Fruit fly (Drosophila melanogaster) whole organism, prepupa: ENCODE data around the gene NPFR.

Source experiments
- Blimp-1 ChIP-seq: fragments of 200-800 bp; sonication (Bioruptor generic); optimal IDR thresholded peaks from 3 replicates; lab custom pipeline; 2017; ENCODE audit warnings: missing biosample characterization, missing genetic modification characterization, mild to moderate bottlenecking, moderate library complexity, missing genetic modification reagents
- CG10631 ChIP-seq: fragments of 200-800 bp; sonication (Bioruptor generic); optimal IDR thresholded peaks from 2 replicates; lab custom pipeline; 2016; ENCODE audit warnings: missing biosample characterization, missing genetic modification characterization
- CG10669 ChIP-seq: fragments of 200-800 bp; sonication (Bioruptor generic); optimal IDR thresholded peaks from 3 replicates; lab custom pipeline; 2018; ENCODE audit warnings: missing biosample characterization, mild to moderate bottlenecking, missing genetic modification characterization, moderate library complexity
- CG11762 ChIP-seq: fragments of 200-800 bp; sonication (Bioruptor generic); optimal IDR thresholded peaks from 3 replicates; lab custom pipeline; 2016; ENCODE audit warnings: missing biosample characterization, missing genetic modification characterization; ENCODE audit not compliant: insufficient read depth
- CG11902 ChIP-seq: fragments of 200-800 bp; sonication (Bioruptor generic); optimal IDR thresholded peaks from 3 replicates; lab custom pipeline; 2016; ENCODE audit warnings: missing biosample characterization, missing genetic modification characterization
- CG15336 ChIP-seq: fragments of 200-800 bp; sonication (Bioruptor generic); IDR thresholded peaks from 2 replicates; pipeline ENCODE4 v1.3.6; 2022; ENCODE audit warnings: missing biosample characterization, missing genetic modification characterization
- CG3032 ChIP-seq: fragments of 200-800 bp; optimal IDR thresholded peaks from 2 replicates; lab custom pipeline; 2019; ENCODE audit warnings: missing biosample characterization, mild to moderate bottlenecking, missing genetic modification characterization, moderate library complexity
- CG31627 ChIP-seq: fragments of 200-800 bp; sonication (Bioruptor generic); optimal IDR thresholded peaks from 3 replicates; lab custom pipeline; 2016; ENCODE audit warnings: missing biosample characterization, missing genetic modification characterization
- CG32006 ChIP-seq: fragments of 200-800 bp; sonication (Bioruptor generic); optimal IDR thresholded peaks from 3 replicates; lab custom pipeline; 2017; ENCODE audit warnings: missing biosample characterization, mild to moderate bottlenecking, missing genetic modification characterization
- CG34406 ChIP-seq: fragments of 200-800 bp; sonication (Bioruptor generic); optimal IDR thresholded peaks from 3 replicates; lab custom pipeline; 2016; ENCODE audit warnings: missing biosample characterization, missing genetic modification characterization
- CG3919 ChIP-seq: fragments of 200-800 bp; sonication (Bioruptor generic); optimal IDR thresholded peaks from 3 replicates; lab custom pipeline; 2016; ENCODE audit warnings: missing biosample characterization, missing genetic modification characterization
- CG4318 ChIP-seq: fragments of 200-800 bp; sonication (Bioruptor generic); optimal IDR thresholded peaks from 3 replicates; lab custom pipeline; 2017; ENCODE audit warnings: missing biosample characterization, mild to moderate bottlenecking, missing genetic modification characterization
- CG6163 ChIP-seq: fragments of 200-800 bp; sonication (Bioruptor generic); IDR thresholded peaks from 3 replicates; pipeline ENCODE4 v1.3.6; 2022; ENCODE audit warnings: missing biosample characterization, missing genetic modification characterization
- CG6276 ChIP-seq: fragments of 200-800 bp; sonication (Bioruptor generic); optimal IDR thresholded peaks from 2 replicates; lab custom pipeline; 2017; ENCODE audit warnings: missing biosample characterization, mild to moderate bottlenecking, missing genetic modification characterization
- CG6792 ChIP-seq: fragments of 200-800 bp; sonication (Bioruptor generic); optimal IDR thresholded peaks from 3 replicates; lab custom pipeline; 2016; ENCODE audit warnings: missing biosample characterization, missing genetic modification characterization
- CG6808 ChIP-seq: fragments of 200-800 bp; sonication (Bioruptor generic); optimal IDR thresholded peaks from 3 replicates; lab custom pipeline; 2017; ENCODE audit warnings: missing biosample characterization, missing genetic modification characterization, mild to moderate bottlenecking, moderate library complexity, missing genetic modification reagents
- CG6854 ChIP-seq: fragments of 200-800 bp; sonication (Bioruptor generic); optimal IDR thresholded peaks from 2 replicates; lab custom pipeline; 2017; ENCODE audit warnings: missing biosample characterization, mild to moderate bottlenecking, missing genetic modification characterization
- CG8119 ChIP-seq: fragments of 200-800 bp; sonication (Bioruptor generic); IDR thresholded peaks from 3 replicates; pipeline ENCODE4 v1.3.6; 2022; ENCODE audit warnings: missing biosample characterization, missing genetic modification characterization
- CG8632 ChIP-seq: fragments of 200-800 bp; sonication (Bioruptor generic); optimal IDR thresholded peaks from 3 replicates; lab custom pipeline; 2016; ENCODE audit warnings: missing biosample characterization, missing genetic modification characterization
- Eip75B ChIP-seq: fragments of 200-800 bp; sonication (Bioruptor generic); optimal IDR thresholded peaks from 3 replicates; lab custom pipeline; 2016; ENCODE audit warnings: missing biosample characterization, missing genetic modification characterization
- Eip78C ChIP-seq: fragments of 200-800 bp; sonication (Bioruptor generic); peaks from one replicate; lab custom pipeline; 2016; ENCODE audit warnings: missing biosample characterization, missing genetic modification characterization
- Eip93F ChIP-seq: fragments of 200-800 bp; sonication (Bioruptor generic); optimal IDR thresholded peaks from 2 replicates; lab custom pipeline; 2016; ENCODE audit warnings: missing biosample characterization, mild to moderate bottlenecking, missing genetic modification characterization
- Ets21C ChIP-seq: fragments of 200-800 bp; sonication (Bioruptor generic); optimal IDR thresholded peaks from 3 replicates; lab custom pipeline; 2016; ENCODE audit warnings: missing biosample characterization, missing genetic modification characterization
- Ets96B ChIP-seq: fragments of 200-800 bp; optimal IDR thresholded peaks from 2 replicates; lab custom pipeline; 2019; ENCODE audit warnings: missing biosample characterization, mild to moderate bottlenecking, missing genetic modification characterization, moderate library complexity
- Gug ChIP-seq: fragments of 200-800 bp; sonication (Bioruptor generic); IDR thresholded peaks from 2 replicates; pipeline ENCODE4 v1.3.6; 2022; ENCODE audit warnings: missing biosample characterization, missing genetic modification characterization
- Hr39 ChIP-seq: fragments of 200-800 bp; sonication (Bioruptor generic); optimal IDR thresholded peaks from 2 replicates; lab custom pipeline; 2016; ENCODE audit warnings: missing biosample characterization, missing genetic modification characterization
- Lpt ChIP-seq: fragments of 200-800 bp; sonication (Bioruptor generic); optimal IDR thresholded peaks from 3 replicates; lab custom pipeline; 2016; ENCODE audit warnings: missing biosample characterization, missing genetic modification characterization
- Met ChIP-seq: fragments of 200-800 bp; sonication (Bioruptor generic); optimal IDR thresholded peaks from 3 replicates; lab custom pipeline; 2016; ENCODE audit warnings: missing biosample characterization, missing genetic modification characterization
- OdsH ChIP-seq: fragments of 200-800 bp; sonication (Bioruptor generic); optimal IDR thresholded peaks from 3 replicates; lab custom pipeline; 2016; ENCODE audit warnings: missing biosample characterization, missing genetic modification characterization
- Smox ChIP-seq: fragments of 200-800 bp; sonication (Bioruptor generic); optimal IDR thresholded peaks from 3 replicates; lab custom pipeline; 2016; ENCODE audit warnings: missing biosample characterization, missing genetic modification characterization
- Sox102F ChIP-seq: fragments of 200-800 bp; sonication (Bioruptor generic); optimal IDR thresholded peaks from 2 replicates; lab custom pipeline; 2016; ENCODE audit warnings: missing biosample characterization, mild to moderate bottlenecking, missing genetic modification characterization
- acj6 ChIP-seq: fragments of 200-800 bp; sonication (Bioruptor generic); optimal IDR thresholded peaks from 3 replicates; lab custom pipeline; 2016; ENCODE audit warnings: missing biosample characterization, missing genetic modification characterization
- cyc ChIP-seq: fragments of 200-800 bp; sonication (Bioruptor generic); optimal IDR thresholded peaks from 3 replicates; lab custom pipeline; 2016; ENCODE audit warnings: missing biosample characterization, missing genetic modification characterization
- dac ChIP-seq: fragments of 200-800 bp; sonication (Bioruptor generic); optimal IDR thresholded peaks from 2 replicates; lab custom pipeline; 2017; ENCODE audit warnings: missing biosample characterization, mild to moderate bottlenecking, missing genetic modification characterization
- dsx ChIP-seq: fragments of 200-800 bp; optimal IDR thresholded peaks from 3 replicates; lab custom pipeline; 2019; ENCODE audit warnings: missing biosample characterization, mild to moderate bottlenecking, missing genetic modification characterization, moderate library complexity; ENCODE audit not compliant: poor library complexity, severe bottlenecking
- esn ChIP-seq: fragments of 200-800 bp; sonication (Bioruptor generic); optimal IDR thresholded peaks from 2 replicates; lab custom pipeline; 2016; ENCODE audit warnings: missing biosample characterization, mild to moderate bottlenecking, missing genetic modification characterization, moderate library complexity
- fd59A ChIP-seq: fragments of 200-800 bp; sonication (Bioruptor generic); optimal IDR thresholded peaks from 2 replicates; lab custom pipeline; 2017; ENCODE audit warnings: missing biosample characterization, mild to moderate bottlenecking, missing genetic modification characterization, missing genetic modification reagents
- fd85E ChIP-seq: fragments of 200-800 bp; sonication (Bioruptor generic); optimal IDR thresholded peaks from 3 replicates; lab custom pipeline; 2016; ENCODE audit warnings: missing biosample characterization, missing genetic modification characterization
- fkh ChIP-seq: fragments of 200-800 bp; sonication (Bioruptor generic); optimal IDR thresholded peaks from 3 replicates; lab custom pipeline; 2017; ENCODE audit warnings: missing biosample characterization, mild to moderate bottlenecking, missing genetic modification characterization, moderate library complexity
- lz ChIP-seq: fragments of 200-800 bp; sonication (Bioruptor generic); optimal IDR thresholded peaks from 3 replicates; lab custom pipeline; 2016; ENCODE audit warnings: missing biosample characterization, missing genetic modification characterization
- net ChIP-seq: fragments of 200-800 bp; sonication (Bioruptor generic); optimal IDR thresholded peaks from 3 replicates; lab custom pipeline; 2016; ENCODE audit warnings: missing biosample characterization, missing genetic modification characterization
- pdm3 ChIP-seq: fragments of 200-800 bp; sonication (Bioruptor generic); optimal IDR thresholded peaks from 3 replicates; lab custom pipeline; 2016; ENCODE audit warnings: missing biosample characterization, missing genetic modification characterization
- salr ChIP-seq, 2 experiments: fragments of 200-800 bp; sonication (Bioruptor generic); optimal IDR thresholded peaks; 3 replicates each; lab custom pipeline; 2016 to 2018; ENCODE audit warnings: missing biosample characterization in 2 of 2, missing genetic modification characterization in 2 of 2, mild to moderate bottlenecking in 1 of 2
- spab ChIP-seq: fragments of 200-800 bp; sonication (Bioruptor generic); optimal IDR thresholded peaks from 2 replicates; lab custom pipeline; 2017; ENCODE audit warnings: missing biosample characterization, mild to moderate bottlenecking, missing genetic modification characterization, missing genetic modification reagents
- ss ChIP-seq, 2 experiments: fragments of 200-800 bp; sonication (Bioruptor generic); optimal IDR thresholded peaks; 2 replicates in 1 of 2; 3 replicates in 1 of 2; lab custom pipeline; 2017 to 2018; ENCODE audit warnings: mild to moderate bottlenecking in 2 of 2, missing biosample characterization in 2 of 2, missing genetic modification characterization in 2 of 2, moderate library complexity in 1 of 2
- svp ChIP-seq: fragments of 200-800 bp; sonication (Bioruptor generic); peaks from one replicate; lab custom pipeline; 2016; ENCODE audit warnings: missing biosample characterization, missing genetic modification characterization
- vri ChIP-seq: fragments of 200-800 bp; sonication (Bioruptor generic); optimal IDR thresholded peaks from 3 replicates; lab custom pipeline; 2016; ENCODE audit warnings: missing biosample characterization, mild to moderate bottlenecking, missing genetic modification characterization

Gene NPFR

dm6 chr3R:6214227-6214626, 27.1 kb downstream of the NPFR start (continued):
- TF ChIP-seq CG6163 (peak; percentile 83), net (GFP tag; lab: Kevin White, UChicago) (peak; percentile 66), dsx (GFP tag; lab: Kevin White, UChicago) (no peak), vri (no peak), Eip78C (GFP tag; lab: Kevin White, UChicago) (peak; percentile 88), Eip75B (GFP tag; lab: Kevin White, UChicago) (peak; percentile 28), CG6792 (peak; percentile 39), OdsH (GFP tag; lab: Kevin White, UChicago) (peak; percentile 69), CG11902 (GFP tag; lab: Kevin White, UChicago) (no peak), spab (GFP tag; lab: Kevin White, UChicago) (no peak), Lpt (GFP tag; lab: Kevin White, UChicago) (peak; percentile 89), fkh (GFP tag; lab: Kevin White, UChicago) (no peak), CG8632 (GFP tag; lab: Kevin White, UChicago) (no peak), cyc (no peak), CG31627 (GFP tag; lab: Kevin White, UChicago) (no peak), CG11762 (GFP tag; lab: Kevin White, UChicago) (peak; percentile 31), Ets21C (GFP tag; lab: Kevin White, UChicago) (no peak), Met (GFP tag; lab: Kevin White, UChicago) (no peak), salr (GFP tag; optimal IDR thresholded peaks at IDR 0.05; lab: Kevin White, UChicago) (peak in 1 of 2 experiments; percentile 64), fd85E (no peak), Blimp-1 (GFP tag; lab: Kevin White, UChicago) (no peak), CG6276 (peak; percentile 87), Eip93F (GFP tag; lab: Kevin White, UChicago) (no peak), acj6 (GFP tag; lab: Kevin White, UChicago) (peak; percentile 46), CG32006 (GFP tag; lab: Kevin White, UChicago) (peak; percentile 96), CG8119 (GFP tag; lab: Robert Waterston, UW) (peak; percentile 88), CG4318 (GFP tag; lab: Kevin White, UChicago) (peak; percentile 92), CG6808 (GFP tag; lab: Kevin White, UChicago) (no peak), Hr39 (GFP tag; lab: Kevin White, UChicago) (no peak), CG3032 (tag; lab: Kevin White, UChicago) (no peak)

- TF ChIP-seq CG8632 (GFP tag; lab: Kevin White, UChicago) (peak; percentile 15), fkh (GFP tag; lab: Kevin White, UChicago) (no peak), Smox (no peak), CG10669 (GFP tag; lab: Kevin White, UChicago) (no peak), fd59A (GFP tag; lab: Kevin White, UChicago) (no peak), spab (GFP tag; lab: Kevin White, UChicago) (no peak), CG15336 (peak; percentile 26; the same call in 1 of the 2 replicates), Gug (no peak), CG32006 (GFP tag; lab: Kevin White, UChicago) (peak; percentile 84), CG6276 (peak; percentile 40), Eip75B (GFP tag; lab: Kevin White, UChicago) (peak; percentile 4), Eip78C (GFP tag; lab: Kevin White, UChicago) (peak; percentile 81), CG6854 (GFP tag; lab: Kevin White, UChicago) (no peak), CG3032 (tag; lab: Kevin White, UChicago) (no peak), lz (no peak), Eip93F (GFP tag; lab: Kevin White, UChicago) (no peak), Ets96B (tag; lab: Kevin White, UChicago) (no peak), pdm3 (GFP tag; lab: Kevin White, UChicago) (peak; percentile 12), CG3919 (GFP tag; lab: Kevin White, UChicago) (peak; percentile 8), svp (GFP tag; lab: Kevin White, UChicago) (peak; percentile 59), cyc (no peak), CG34406 (GFP tag; lab: Kevin White, UChicago) (no peak), esn (GFP tag; lab: Kevin White, UChicago) (no peak), ss (GFP tag; optimal IDR thresholded peaks at IDR 0.05; lab: Kevin White, UChicago) (peak in 1 of 2 experiments; percentile 14), net (GFP tag; lab: Kevin White, UChicago) (peak; percentile 18), Sox102F (no peak), CG10631 (GFP tag; lab: Kevin White, UChicago) (no peak), dac (GFP tag; lab: Kevin White, UChicago) (peak; percentile 52)
Observed at dm6 chr3R:6215053-6215882, 28.2 kb downstream of the NPFR start, which contains the start of gene Osi3. Osi3 (plus strand) TSS chr3R:6215832.
